Worm (Caenorhabditis elegans): ENCODE data around the gene K04H4.5.

DNA sequence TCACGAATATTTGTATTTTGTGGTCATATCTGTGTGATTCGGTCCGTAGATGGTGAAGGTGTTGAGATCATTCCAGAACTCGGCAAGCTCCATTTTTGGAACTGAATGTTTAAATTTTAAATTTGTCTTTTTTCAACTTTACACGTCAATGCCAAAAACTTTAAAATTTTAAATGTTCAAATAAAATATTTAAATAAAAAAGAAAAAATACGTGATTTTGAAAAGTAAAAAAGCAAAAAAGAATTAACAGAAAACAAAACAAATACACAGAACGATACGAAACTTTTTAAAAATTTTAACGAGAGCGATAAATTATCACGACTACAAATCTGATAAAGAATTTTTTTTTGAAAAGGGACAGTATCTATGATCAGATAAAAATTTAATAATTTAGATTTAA lies 25.0 kb upstream of the K04H4.5 start, which contains the start of gene elo-4:
- no peak for TF ChIP-seq cog-1 (tag; optimal IDR thresholded peaks at IDR 0.05)
- no peak for TF ChIP-seq ref-1 (GFP tag; conservative IDR thresholded peaks at IDR 0.05)
- TF ChIP-seq klf-2 (GFP tag; conservative IDR thresholded peaks at IDR 0.05) = no peak
- no peak for TF ChIP-seq flt-1 (GFP tag; IDR thresholded peaks at IDR 0.05)
- no peak for TF ChIP-seq ztf-29 (GFP tag; IDR thresholded peaks at IDR 0.05)
- no peak for TF ChIP-seq ztf-23 (GFP tag; IDR thresholded peaks at IDR 0.05)

All from whole organism, midembryonic.